Worm (Caenorhabditis elegans): ENCODE results near the gene R07E3.1.

The R07E3.1 gene

ce11 chrX:10353857-10354256 lies 12.9 kb upstream of the R07E3.1 start:
- TF ChIP-seq ztf-29 (GFP tag; IDR thresholded peaks at IDR 0.05) (no peak), ref-1 (GFP tag; conservative IDR thresholded peaks at IDR 0.05) (no peak), tab-1 (GFP tag; IDR thresholded peaks at IDR 0.05) (no peak), klf-2 (GFP tag; conservative IDR thresholded peaks at IDR 0.05) (no peak), med-1 (GFP tag; optimal IDR thresholded peaks at IDR 0.05; ENCODE audit: insufficient read depth) (no peak), ztf-23 (GFP tag; IDR thresholded peaks at IDR 0.05) (no peak), flt-1 (GFP tag; IDR thresholded peaks at IDR 0.05) (no peak), T22C8.4 (GFP tag; IDR thresholded peaks at IDR 0.05) (no peak), cog-1 (tag; optimal IDR thresholded peaks at IDR 0.05) (no peak)

- TF ChIP-seq ztf-29 (GFP tag; IDR thresholded peaks at IDR 0.05) (no peak), ztf-23 (GFP tag; IDR thresholded peaks at IDR 0.05) (no peak), cog-1 (tag; optimal IDR thresholded peaks at IDR 0.05) (no peak), ref-1 (GFP tag; conservative IDR thresholded peaks at IDR 0.05) (no peak), tab-1 (GFP tag; IDR thresholded peaks at IDR 0.05) (no peak), flt-1 (GFP tag; IDR thresholded peaks at IDR 0.05) (no peak), klf-2 (GFP tag; conservative IDR thresholded peaks at IDR 0.05) (no peak), T22C8.4 (GFP tag; IDR thresholded peaks at IDR 0.05) (no peak), med-1 (GFP tag; optimal IDR thresholded peaks at IDR 0.05; ENCODE audit: insufficient read depth) (no peak)
These were observed 9.2 kb upstream of the R07E3.1 start for ce11 chrX:10350151-10350550.

- TF ChIP-seq ztf-23 (GFP tag; IDR thresholded peaks at IDR 0.05) (no peak), flt-1 (GFP tag; IDR thresholded peaks at IDR 0.05) (no peak)
These were observed 917 bp downstream of the R07E3.1 start for ce11 chrX:10340044-10340443.

- no peak for TF ChIP-seq flt-1 (GFP tag; IDR thresholded peaks at IDR 0.05)
- no peak for TF ChIP-seq T22C8.4 (GFP tag; IDR thresholded peaks at IDR 0.05)
- no peak for TF ChIP-seq ztf-29 (GFP tag; IDR thresholded peaks at IDR 0.05)
- TF ChIP-seq med-1 (GFP tag; optimal IDR thresholded peaks at IDR 0.05; ENCODE audit: insufficient read depth): no peak
- TF ChIP-seq ref-1 (GFP tag; conservative IDR thresholded peaks at IDR 0.05): no peak
- TF ChIP-seq cog-1 (tag; optimal IDR thresholded peaks at IDR 0.05): no peak
- no peak for TF ChIP-seq ztf-23 (GFP tag; IDR thresholded peaks at IDR 0.05)
- TF ChIP-seq klf-2 (GFP tag; conservative IDR thresholded peaks at IDR 0.05): no peak
- no peak for TF ChIP-seq tab-1 (GFP tag; IDR thresholded peaks at IDR 0.05)
These were observed 2.2 kb downstream of the R07E3.1 start for ce11 chrX:10338761-10339160.

- TF ChIP-seq klf-2 (GFP tag; conservative IDR thresholded peaks at IDR 0.05) (no peak), flt-1 (GFP tag; IDR thresholded peaks at IDR 0.05) (no peak), med-1 (GFP tag; optimal IDR thresholded peaks at IDR 0.05; ENCODE audit: insufficient read depth) (no peak), tab-1 (GFP tag; IDR thresholded peaks at IDR 0.05) (no peak), T22C8.4 (GFP tag; IDR thresholded peaks at IDR 0.05) (no peak), cog-1 (tag; optimal IDR thresholded peaks at IDR 0.05) (no peak), ztf-29 (GFP tag; IDR thresholded peaks at IDR 0.05) (no peak), ref-1 (GFP tag; conservative IDR thresholded peaks at IDR 0.05) (no peak), ztf-23 (GFP tag; IDR thresholded peaks at IDR 0.05) (no peak)
These were observed 2.9 kb downstream of the R07E3.1 start, which contains the start of gene cut-5 for ce11 chrX:10338100-10338499. Gene cut-5, minus strand, starts transcription at chrX:10338200.

ce11 chrX:10336592-10336991 lies 4.4 kb downstream of the R07E3.1 start:
- TF ChIP-seq med-1 (GFP tag; optimal IDR thresholded peaks at IDR 0.05; ENCODE audit: insufficient read depth) (no peak), ztf-23 (GFP tag; IDR thresholded peaks at IDR 0.05) (0 out of 2 replicates have a peak, but pooled peaks have one; percentile 45)

ce11 chrX:10336138-10336537 lies 4.8 kb downstream of the R07E3.1 start, which contains the start of gene idpa-3:
Gene idpa-3, plus strand, starts transcription at chrX:10336438.
- TF ChIP-seq ztf-29 (GFP tag; IDR thresholded peaks at IDR 0.05) (no peak), klf-2 (GFP tag; conservative IDR thresholded peaks at IDR 0.05) (no peak), flt-1 (GFP tag; IDR thresholded peaks at IDR 0.05) (no peak), T22C8.4 (GFP tag; IDR thresholded peaks at IDR 0.05) (no peak), ztf-23 (GFP tag; IDR thresholded peaks at IDR 0.05) (no peak), cog-1 (tag; optimal IDR thresholded peaks at IDR 0.05) (no peak)

ce11 chrX:10333301-10333854 lies 7.6 kb downstream of the R07E3.1 start, which contains the start of gene R07E3.4:
Gene R07E3.4, minus strand, starts transcription at chrX:10333351.
- TF ChIP-seq flt-1 (GFP tag; IDR thresholded peaks at IDR 0.05) (no peak), ref-1 (GFP tag; conservative IDR thresholded peaks at IDR 0.05) (no peak), ztf-29 (GFP tag; IDR thresholded peaks at IDR 0.05) (no peak), klf-2 (GFP tag; conservative IDR thresholded peaks at IDR 0.05) (no peak), T22C8.4 (GFP tag; IDR thresholded peaks at IDR 0.05) (no peak), cog-1 (tag; optimal IDR thresholded peaks at IDR 0.05) (no peak), tab-1 (GFP tag; IDR thresholded peaks at IDR 0.05) (no peak), med-1 (GFP tag; optimal IDR thresholded peaks at IDR 0.05; ENCODE audit: insufficient read depth) (no peak), ztf-23 (GFP tag; IDR thresholded peaks at IDR 0.05) (no peak)

- TF ChIP-seq cog-1 (tag; optimal IDR thresholded peaks at IDR 0.05) (peak; percentile 20), med-1 (GFP tag; optimal IDR thresholded peaks at IDR 0.05; ENCODE audit: insufficient read depth) (no peak)
These were observed 8.8 kb downstream of the R07E3.1 start for ce11 chrX:10332035-10332614.

ce11 chrX:10327323-10328022 lies 13.5 kb downstream of the R07E3.1 start, which contains the start of gene acl-5:
Gene acl-5, minus strand, starts transcription at chrX:10327456.
- TF ChIP-seq flt-1 (GFP tag; IDR thresholded peaks at IDR 0.05) (no peak), ztf-23 (GFP tag; IDR thresholded peaks at IDR 0.05) (no peak), tab-1 (GFP tag; IDR thresholded peaks at IDR 0.05) (no peak), klf-2 (GFP tag; conservative IDR thresholded peaks at IDR 0.05) (no peak), ztf-29 (GFP tag; IDR thresholded peaks at IDR 0.05) (no peak), T22C8.4 (GFP tag; IDR thresholded peaks at IDR 0.05) (no peak), cog-1 (tag; optimal IDR thresholded peaks at IDR 0.05) (no peak), ref-1 (GFP tag; conservative IDR thresholded peaks at IDR 0.05) (no peak), med-1 (GFP tag; optimal IDR thresholded peaks at IDR 0.05; ENCODE audit: insufficient read depth) (no peak)

Data from whole organism, midembryonic.